Fruit fly (Drosophila melanogaster) whole organism, pupa: ENCODE results near the gene CG14820.

Experiments used
- CG14655 ChIP-seq: fragments of 200-800 bp; sonication (Bioruptor generic); optimal IDR thresholded peaks from 3 replicates; lab custom pipeline; 2017; ENCODE audit warnings: mild to moderate bottlenecking, missing biosample characterization, missing genetic modification reagents, missing genetic modification characterization
- CG17806 ChIP-seq: fragments of 200-800 bp; sonication (Bioruptor generic); optimal IDR thresholded peaks from 2 replicates; lab custom pipeline; 2018; ENCODE audit warnings: missing biosample characterization, mild to moderate bottlenecking, missing genetic modification characterization, moderate library complexity
- CG34367 ChIP-seq: fragments of 200-800 bp; sonication (Bioruptor generic); optimal IDR thresholded peaks from 2 replicates; lab custom pipeline; 2018; ENCODE audit warnings: missing biosample characterization, mild to moderate bottlenecking, missing genetic modification characterization
- CG8301 ChIP-seq: fragments of 200-800 bp; sonication (Bioruptor generic); optimal IDR thresholded peaks from 2 replicates; lab custom pipeline; 2018; ENCODE audit warnings: missing biosample characterization, mild to moderate bottlenecking, missing genetic modification characterization
- CG9948 ChIP-seq: fragments of 200-800 bp; sonication (Bioruptor generic); optimal IDR thresholded peaks from 2 replicates; lab custom pipeline; 2018; ENCODE audit warnings: missing biosample characterization, mild to moderate bottlenecking, missing genetic modification characterization, moderate library complexity
- Pif1A ChIP-seq: fragments of 200-800 bp; sonication (Bioruptor generic); optimal IDR thresholded peaks from 3 replicates; lab custom pipeline; 2016; ENCODE audit warnings: missing biosample characterization, missing genetic modification characterization
- Pif1B ChIP-seq: fragments of 200-800 bp; sonication (Bioruptor generic); optimal IDR thresholded peaks from 3 replicates; lab custom pipeline; 2016; ENCODE audit warnings: missing biosample characterization, missing genetic modification characterization
- Snoo ChIP-seq: fragments of 200-800 bp; sonication (Bioruptor generic); optimal IDR thresholded peaks from 3 replicates; lab custom pipeline; 2017; ENCODE audit warnings: missing biosample characterization, mild to moderate bottlenecking, missing genetic modification characterization, inconsistent platforms
- fd96Ca ChIP-seq: fragments of 200-800 bp; sonication (Bioruptor generic); IDR thresholded peaks from 3 replicates; pipeline ENCODE4 v1.3.6; 2022; ENCODE audit warnings: missing biosample characterization, missing genetic modification characterization

- no peak for TF ChIP-seq fd96Ca (GFP tag; lab: Robert Waterston, UW)
- TF ChIP-seq CG34367 (tag; lab: Kevin White, UChicago): no peak
- TF ChIP-seq CG17806: no peak
- no peak for TF ChIP-seq CG14655 (GFP tag; lab: Kevin White, UChicago)
- TF ChIP-seq Pif1A (GFP tag; lab: Kevin White, UChicago): no peak
- no peak for TF ChIP-seq CG8301 (tag; lab: Kevin White, UChicago)
- no peak for TF ChIP-seq CG9948 (tag; lab: Kevin White, UChicago)
- no peak for TF ChIP-seq Pif1B (GFP tag; lab: Kevin White, UChicago)
- no peak for TF ChIP-seq Snoo
These were observed 43.1 kb downstream of the CG14820 start for dm6 chr3L:6975875-6976274.
